Fruit fly (Drosophila melanogaster) whole organism, embryonic: ENCODE measurements around the gene unc-4.
A peak's percentile ranks its signal among the peaks of the same experiment; 100 is the strongest.

Experiments
- Antp ChIP-seq: fragments of 200-800 bp; sonication (Bioruptor generic); optimal IDR thresholded peaks from 3 replicates; lab custom pipeline; 2016; ENCODE audit warnings: missing biosample characterization, missing genetic modification characterization
- Atf3 ChIP-seq: fragments of 200-800 bp; sonication (Bioruptor generic); optimal IDR thresholded peaks from 3 replicates; lab custom pipeline; 2016; ENCODE audit warnings: missing biosample characterization, missing genetic modification characterization
- Bteb2 ChIP-seq: fragments of 200-800 bp; sonication (Bioruptor generic); optimal IDR thresholded peaks from 2 replicates; lab custom pipeline; 2016; ENCODE audit warnings: missing biosample characterization, missing genetic modification characterization
- CG10209 ChIP-seq: fragments of 200-800 bp; sonication (Bioruptor generic); optimal IDR thresholded peaks from 3 replicates; lab custom pipeline; 2017; ENCODE audit warnings: missing biosample characterization, mild to moderate bottlenecking, missing genetic modification characterization, missing genetic modification reagents
- CG10274 ChIP-seq: fragments of 200-800 bp; sonication (Bioruptor generic); optimal IDR thresholded peaks from 3 replicates; lab custom pipeline; 2017; ENCODE audit warnings: missing biosample characterization, mild to moderate bottlenecking, missing genetic modification characterization
- CG10959 ChIP-seq: fragments of 200-800 bp; sonication (Bioruptor generic); IDR thresholded peaks from 2 replicates; pipeline ENCODE4 v1.3.6; 2022; ENCODE audit warnings: missing biosample characterization, missing genetic modification characterization
- CG12104 ChIP-seq: fragments of 200-800 bp; sonication (Bioruptor generic); optimal IDR thresholded peaks from 3 replicates; lab custom pipeline; 2016; ENCODE audit warnings: missing biosample characterization, missing genetic modification characterization
- CG12659 ChIP-seq: fragments of 200-800 bp; sonication (Bioruptor generic); optimal IDR thresholded peaks from 3 replicates; lab custom pipeline; 2017; ENCODE audit warnings: mild to moderate bottlenecking, missing biosample characterization, missing genetic modification reagents, missing genetic modification characterization
- CG13624 ChIP-seq: fragments of 200-800 bp; sonication (Bioruptor generic); optimal IDR thresholded peaks from 2 replicates; lab custom pipeline; 2016; ENCODE audit warnings: missing biosample characterization, missing genetic modification characterization
- CG15514 ChIP-seq: fragments of 200-800 bp; sonication (Bioruptor generic); optimal IDR thresholded peaks from 3 replicates; lab custom pipeline; 2017; ENCODE audit warnings: missing biosample characterization, missing genetic modification characterization, mild to moderate bottlenecking, moderate library complexity, missing genetic modification reagents
- CG15601 ChIP-seq: fragments of 200-800 bp; sonication (Bioruptor generic); optimal IDR thresholded peaks from 3 replicates; lab custom pipeline; 2019; ENCODE audit warnings: missing biosample characterization, mild to moderate bottlenecking, missing genetic modification characterization, moderate library complexity
- CG16815 ChIP-seq: fragments of 200-800 bp; sonication (Bioruptor generic); optimal IDR thresholded peaks from 3 replicates; lab custom pipeline; 2017; ENCODE audit warnings: missing biosample characterization, mild to moderate bottlenecking, missing genetic modification characterization
- CG17361 ChIP-seq: fragments of 200-800 bp; sonication (Bioruptor generic); IDR thresholded peaks from 3 replicates; pipeline ENCODE4 v1.3.6; 2022; ENCODE audit warnings: missing biosample characterization, missing genetic modification characterization
- CG2202 ChIP-seq: fragments of 200-800 bp; sonication (Bioruptor generic); optimal IDR thresholded peaks from 2 replicates; lab custom pipeline; 2018; ENCODE audit warnings: missing biosample characterization, mild to moderate bottlenecking, missing genetic modification characterization
- CG30403 ChIP-seq: fragments of 200-800 bp; sonication (Bioruptor generic); optimal IDR thresholded peaks from 3 replicates; lab custom pipeline; 2016; ENCODE audit warnings: missing biosample characterization, missing genetic modification characterization
- CG32532 ChIP-seq: fragments of 200-800 bp; sonication (Bioruptor generic); IDR thresholded peaks from 2 replicates; pipeline ENCODE4 v1.3.6; 2022; ENCODE audit warnings: missing biosample characterization, missing genetic modification characterization
- CG34224 ChIP-seq: fragments of 200-800 bp; sonication (Bioruptor generic); IDR thresholded peaks from 3 replicates; pipeline ENCODE4 v1.3.6; 2022; ENCODE audit warnings: missing biosample characterization, missing genetic modification characterization; ENCODE audit not compliant: partially characterized antibody
- CG4730 ChIP-seq: fragments of 200-800 bp; sonication (Bioruptor generic); IDR thresholded peaks from 2 replicates; pipeline ENCODE4 v1.3.6; 2022; ENCODE audit warnings: missing biosample characterization, missing genetic modification characterization
- CG6854 ChIP-seq: fragments of 200-800 bp; sonication (Bioruptor generic); optimal IDR thresholded peaks from 3 replicates; lab custom pipeline; 2017; ENCODE audit warnings: missing biosample characterization, mild to moderate bottlenecking, missing genetic modification characterization
- CG7372 ChIP-seq: fragments of 200-800 bp; sonication (Bioruptor generic); IDR thresholded peaks from 2 replicates; pipeline ENCODE4 v1.3.6; 2022; ENCODE audit warnings: missing biosample characterization, missing genetic modification characterization
- CG7786 ChIP-seq: fragments of 200-800 bp; sonication (Bioruptor generic); optimal IDR thresholded peaks from 2 replicates; lab custom pipeline; 2016; ENCODE audit warnings: missing biosample characterization, missing genetic modification characterization
- CG8290 ChIP-seq, 3 experiments: fragments of 200-800 bp; sonication (Bioruptor generic); optimal IDR thresholded peaks; 2 replicates each; lab custom pipeline; 2016 to 2019; ENCODE audit warnings: missing biosample characterization in 3 of 3, missing genetic modification characterization in 3 of 3, mild to moderate bottlenecking in 2 of 3, moderate library complexity in 1 of 3
- CG8765 ChIP-seq: fragments of 200-800 bp; sonication (Bioruptor generic); IDR thresholded peaks from 2 replicates; pipeline ENCODE4 v1.3.6; 2022; ENCODE audit warnings: missing biosample characterization, missing genetic modification characterization
- Chrac-16 ChIP-seq: fragments of 200-800 bp; sonication (Bioruptor generic); optimal IDR thresholded peaks from 3 replicates; lab custom pipeline; 2016; ENCODE audit warnings: missing biosample characterization, missing genetic modification characterization
- D19B ChIP-seq: fragments of 200-800 bp; sonication (Bioruptor generic); optimal IDR thresholded peaks from 2 replicates; lab custom pipeline; 2017; ENCODE audit warnings: missing biosample characterization, mild to moderate bottlenecking, missing genetic modification characterization
- Dek ChIP-seq: fragments of 200-800 bp; sonication (Bioruptor generic); optimal IDR thresholded peaks from 3 replicates; lab custom pipeline; 2019; ENCODE audit warnings: missing biosample characterization, mild to moderate bottlenecking, missing genetic modification characterization, moderate library complexity
- Fer3 ChIP-seq: fragments of 200-800 bp; sonication (Bioruptor generic); optimal IDR thresholded peaks from 2 replicates; lab custom pipeline; 2018; ENCODE audit warnings: missing biosample characterization, mild to moderate bottlenecking, missing genetic modification characterization, moderate library complexity
- Gsc ChIP-seq: fragments of 200-800 bp; sonication (Bioruptor generic); IDR thresholded peaks from 2 replicates; pipeline ENCODE4 v1.3.6; 2022; ENCODE audit warnings: missing biosample characterization, missing genetic modification characterization
- Lpt ChIP-seq: fragments of >200 bp; optimal IDR thresholded peaks from 2 replicates; lab custom pipeline; 2018; ENCODE audit warnings: missing biosample characterization, missing genetic modification characterization
- MESR4 ChIP-seq: fragments of 200-800 bp; sonication (Bioruptor generic); optimal IDR thresholded peaks from 2 replicates; lab custom pipeline; 2018; ENCODE audit warnings: missing biosample characterization, mild to moderate bottlenecking, missing genetic modification characterization, moderate library complexity
- Med ChIP-seq: fragments of 200-800 bp; sonication (Bioruptor generic); peaks from one replicate; lab custom pipeline; 2016; ENCODE audit warnings: missing biosample characterization, missing genetic modification characterization, mild to moderate bottlenecking, inconsistent platforms, moderate library complexity
- Spps ChIP-seq: fragments of 200-800 bp; sonication (Bioruptor generic); optimal IDR thresholded peaks from 2 replicates; lab custom pipeline; 2018; ENCODE audit warnings: missing biosample characterization, mild to moderate bottlenecking, missing genetic modification characterization
- Sry-β ChIP-seq: fragments of 200-800 bp; sonication (Bioruptor generic); optimal IDR thresholded peaks from 2 replicates; lab custom pipeline; 2018; ENCODE audit warnings: missing biosample characterization, mild to moderate bottlenecking, missing genetic modification characterization, moderate library complexity
- YL-1 ChIP-seq: fragments of 200-800 bp; sonication (Bioruptor generic); optimal IDR thresholded peaks from 3 replicates; lab custom pipeline; 2017; ENCODE audit warnings: missing biosample characterization, mild to moderate bottlenecking, missing genetic modification characterization
- bsh ChIP-seq, 2 experiments: fragments of 200-800 bp; sonication (Bioruptor generic); optimal IDR thresholded peaks; 2 replicates each; lab custom pipeline; 2017 to 2018; ENCODE audit warnings: mild to moderate bottlenecking in 2 of 2, missing biosample characterization in 2 of 2, missing genetic modification characterization in 2 of 2, moderate library complexity in 1 of 2
- chif ChIP-seq, 2 experiments: fragments of 200-800 bp; sonication (Bioruptor generic); optimal IDR thresholded peaks; 3 replicates each; lab custom pipeline; 2016; ENCODE audit warnings: missing biosample characterization in 2 of 2, missing genetic modification characterization in 2 of 2
- dmrt11E ChIP-seq: fragments of 200-800 bp; sonication (Bioruptor generic); optimal IDR thresholded peaks from 3 replicates; lab custom pipeline; 2018; ENCODE audit warnings: missing biosample characterization, mild to moderate bottlenecking, missing genetic modification characterization, moderate library complexity
- dmrt99B ChIP-seq: fragments of 200-800 bp; sonication (Bioruptor generic); optimal IDR thresholded peaks from 2 replicates; lab custom pipeline; 2018; ENCODE audit warnings: missing biosample characterization, mild to moderate bottlenecking, missing genetic modification characterization, moderate library complexity
- inv ChIP-seq: fragments of 200-800 bp; sonication (Bioruptor generic); IDR thresholded peaks from 2 replicates; pipeline ENCODE4 v1.3.6; 2022; ENCODE audit warnings: missing biosample characterization, missing genetic modification characterization; ENCODE audit not compliant: partially characterized antibody
- jigr1 ChIP-seq: fragments of 200-800 bp; sonication (Bioruptor generic); IDR thresholded peaks from 3 replicates; pipeline ENCODE4 v1.3.6; 2022; ENCODE audit warnings: missing biosample characterization, missing genetic modification characterization
- jumu ChIP-seq: fragments of 200-800 bp; sonication (Bioruptor generic); optimal IDR thresholded peaks from 3 replicates; lab custom pipeline; 2016; ENCODE audit warnings: missing biosample characterization, missing genetic modification characterization
- kay ChIP-seq: fragments of 200-800 bp; sonication (Bioruptor generic); optimal IDR thresholded peaks from 2 replicates; lab custom pipeline; 2016; ENCODE audit warnings: missing biosample characterization, missing genetic modification characterization
- oc ChIP-seq: fragments of 200-800 bp; sonication (Bioruptor generic); optimal IDR thresholded peaks from 2 replicates; lab custom pipeline; 2018; ENCODE audit warnings: missing biosample characterization, mild to moderate bottlenecking, missing genetic modification characterization, moderate library complexity
- p53 ChIP-seq: fragments of 200-800 bp; sonication (Bioruptor generic); optimal IDR thresholded peaks from 2 replicates; lab custom pipeline; 2016; ENCODE audit warnings: missing biosample characterization, missing genetic modification characterization
- pho ChIP-seq: fragments of 200-800 bp; sonication (Bioruptor generic); optimal IDR thresholded peaks from 2 replicates; lab custom pipeline; 2016; ENCODE audit warnings: missing biosample characterization, missing genetic modification characterization
- psq ChIP-seq: fragments of 200-800 bp; sonication (Bioruptor generic); optimal IDR thresholded peaks from 2 replicates; lab custom pipeline; 2017; ENCODE audit warnings: missing biosample characterization, missing genetic modification characterization
- ranshi ChIP-seq: fragments of 200-800 bp; sonication (Bioruptor generic); IDR thresholded peaks from 2 replicates; pipeline ENCODE4 v1.3.6; 2022; ENCODE audit warnings: missing biosample characterization, missing genetic modification characterization
- slbo ChIP-seq: fragments of 200-800 bp; sonication (Bioruptor generic); IDR thresholded peaks from 2 replicates; pipeline ENCODE4 v1.3.6; 2022; ENCODE audit warnings: missing biosample characterization, missing genetic modification characterization
- sr ChIP-seq: fragments of 200-800 bp; sonication (Bioruptor generic); IDR thresholded peaks from 3 replicates; pipeline ENCODE4 v1.3.6; 2022; ENCODE audit warnings: missing biosample characterization, missing genetic modification characterization
- tx ChIP-seq: fragments of 200-800 bp; sonication (Bioruptor generic); optimal IDR thresholded peaks from 2 replicates; lab custom pipeline; 2016; ENCODE audit warnings: missing biosample characterization, missing genetic modification characterization
- usp ChIP-seq: fragments of >200 bp; optimal IDR thresholded peaks from 2 replicates; lab custom pipeline; 2017; ENCODE audit warnings: missing biosample characterization, missing genetic modification characterization
- zf30C ChIP-seq: fragments of 200-800 bp; sonication (Bioruptor generic); optimal IDR thresholded peaks from 3 replicates; lab custom pipeline; 2018; ENCODE audit warnings: missing biosample characterization, mild to moderate bottlenecking, missing genetic modification characterization

unc-4 gene

DNA sequence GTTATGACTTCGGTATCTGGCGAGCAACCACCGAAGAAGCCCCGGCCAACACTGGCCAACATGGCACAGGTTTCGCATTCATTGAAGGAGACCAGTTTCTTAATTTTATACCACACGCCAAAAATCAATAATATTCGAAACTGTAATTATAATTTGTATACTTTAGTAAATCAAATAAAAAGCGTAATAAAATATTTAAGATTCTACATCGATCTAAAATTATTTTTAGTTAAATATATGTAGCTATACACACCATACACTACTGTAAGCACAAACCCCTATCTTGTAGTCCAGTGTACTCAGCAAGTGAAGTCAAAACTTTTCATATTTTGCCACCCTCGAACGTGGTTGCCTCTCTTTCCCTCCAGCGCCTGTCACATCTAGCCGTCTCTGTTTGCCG is 13.7 kb downstream of the unc-4 start (continued):
- no peak for TF ChIP-seq sr (GFP tag; lab: Robert Waterston, UW)
- no peak for TF ChIP-seq CG4730
- TF ChIP-seq CG10274 (GFP tag; lab: Kevin White, UChicago) = no peak
- no peak for TF ChIP-seq Antp
- TF ChIP-seq chif (GFP tag; optimal IDR thresholded peaks at IDR 0.05; lab: Kevin White, UChicago) = no peak
- TF ChIP-seq Sry-β (GFP tag; lab: Kevin White, UChicago) = no peak
- TF ChIP-seq Bteb2 (GFP tag; lab: Kevin White, UChicago) = no peak
- TF ChIP-seq CG6854 (GFP tag; lab: Kevin White, UChicago) = no peak
- TF ChIP-seq Gsc (GFP tag; lab: Robert Waterston, UW) = no peak
- peak; percentile 58; the same call in 2 of the 3 replicates for TF ChIP-seq CG17361 (GFP tag; lab: Robert Waterston, UW)
- no peak for TF ChIP-seq tx (GFP tag; lab: Kevin White, UChicago)
- TF ChIP-seq jigr1 = no peak
- no peak for TF ChIP-seq CG12104 (GFP tag; lab: Kevin White, UChicago)
- peak; percentile 10 for TF ChIP-seq CG12659
- TF ChIP-seq CG10959 (GFP tag; lab: Robert Waterston, UW) = no peak
- TF ChIP-seq psq (GFP tag; lab: Kevin White, UChicago) = no peak
- no peak for TF ChIP-seq zf30C (GFP tag; lab: Kevin White, UChicago)
- TF ChIP-seq inv (GFP tag; lab: Robert Waterston, UW) = no peak
- TF ChIP-seq CG34224 (GFP tag; lab: Robert Waterston, UW) = no peak
- no peak for TF ChIP-seq slbo (GFP tag; lab: Robert Waterston, UW)
- no peak for TF ChIP-seq p53 (GFP tag; lab: Kevin White, UChicago)
- peak; percentile 10 for TF ChIP-seq Spps (tag; lab: Kevin White, UChicago)
- TF ChIP-seq MESR4 (GFP tag; lab: Kevin White, UChicago) = no peak
- no peak for TF ChIP-seq usp (GFP tag; lab: Kevin White, UChicago)
- no peak for TF ChIP-seq kay (GFP tag; lab: Kevin White, UChicago)
- peak; percentile 71 for TF ChIP-seq dmrt11E (tag; lab: Kevin White, UChicago)
- TF ChIP-seq CG7786 (GFP tag; lab: Kevin White, UChicago) = no peak
- no peak for TF ChIP-seq CG15514
- no peak for TF ChIP-seq Dek
- TF ChIP-seq dmrt99B = peak; percentile 69
- TF ChIP-seq D19B (GFP tag; lab: Kevin White, UChicago) = no peak
- no peak for TF ChIP-seq Atf3 (GFP tag; lab: Kevin White, UChicago)
- peak; percentile 27 for TF ChIP-seq CG16815
- TF ChIP-seq CG8290 (GFP tag; optimal IDR thresholded peaks at IDR 0.05; lab: Kevin White, UChicago) = no peak
- no peak for TF ChIP-seq CG8290 (tag; optimal IDR thresholded peaks at IDR 0.05; lab: Kevin White, UChicago)
- no peak for TF ChIP-seq CG7372 (GFP tag; lab: Robert Waterston, UW)
- no peak for TF ChIP-seq pho (GFP tag; lab: Kevin White, UChicago)
- no peak for TF ChIP-seq CG30403 (GFP tag; lab: Kevin White, UChicago)
- no peak for TF ChIP-seq CG13624 (GFP tag; lab: Kevin White, UChicago)
- TF ChIP-seq bsh (GFP tag; optimal IDR thresholded peaks at IDR 0.05; lab: Kevin White, UChicago) = peak in 1 of 2 experiments; percentile 76
- TF ChIP-seq Med (GFP tag; lab: Kevin White, UChicago) = peak; percentile 37
- TF ChIP-seq CG10209 (GFP tag; lab: Kevin White, UChicago) = no peak
- TF ChIP-seq oc (tag; lab: Kevin White, UChicago) = peak; percentile 40
- no peak for TF ChIP-seq jumu (GFP tag; lab: Kevin White, UChicago)
- TF ChIP-seq Lpt (GFP tag; lab: Kevin White, UChicago) = no peak
- TF ChIP-seq Fer3 (tag; lab: Kevin White, UChicago) = no peak
- TF ChIP-seq CG32532 (GFP tag; lab: Robert Waterston, UW) = no peak
- TF ChIP-seq CG8765 (GFP tag; lab: Robert Waterston, UW) = no peak
- TF ChIP-seq CG15601 = peak; percentile 38
- TF ChIP-seq YL-1 (GFP tag; lab: Kevin White, UChicago) = no peak
- TF ChIP-seq Chrac-16 (GFP tag; lab: Kevin White, UChicago) = peak; percentile 8
- TF ChIP-seq CG2202 (tag; lab: Kevin White, UChicago) = peak; percentile 26
- no peak for TF ChIP-seq ranshi (GFP tag; lab: Robert Waterston, UW)
